Worm (Caenorhabditis elegans) whole organism, early embryonic: ENCODE data around the gene F59A6.11.

Experiments
- B0310.2 ChIP-seq: sonication (generic microtip); optimal IDR thresholded peaks from 2 replicates; lab custom pipeline; 2016; ENCODE audit warnings: mild to moderate bottlenecking, missing genetic modification characterization, missing compliant biosample characterization
- F13C5.2 ChIP-seq: sonication (generic microtip); optimal IDR thresholded peaks from 2 replicates; lab custom pipeline; 2017; ENCODE audit warnings: mild to moderate bottlenecking, missing genetic modification characterization, inconsistent platforms, missing compliant biosample characterization
- aly-1 ChIP-seq: sonication (generic microtip); optimal IDR thresholded peaks from 2 replicates; lab custom pipeline; 2016; ENCODE audit warnings: missing genetic modification characterization, missing compliant biosample characterization
- ama-1 ChIP-seq: fragments of 150-350 bp; optimal IDR thresholded peaks from 2 replicates; lab custom pipeline; 2014
- ceh-13 ChIP-seq: fragments of 200-800 bp; sonication (Bioruptor generic); optimal IDR thresholded peaks from 2 replicates; lab custom pipeline; 2018; ENCODE audit warnings: mild to moderate bottlenecking, missing genetic modification characterization, missing compliant biosample characterization
- ceh-36 ChIP-seq: sonication (generic microtip); optimal IDR thresholded peaks from 2 replicates; lab custom pipeline; 2016; ENCODE audit warnings: missing genetic modification characterization, inconsistent platforms, missing compliant biosample characterization
- ets-7 ChIP-seq: sonication (generic microtip); optimal IDR thresholded peaks from 2 replicates; lab custom pipeline; 2016; ENCODE audit warnings: missing genotype, missing genetic modification characterization, missing compliant biosample characterization
- flt-1 ChIP-seq: fragments of 200-800 bp; sonication (Bioruptor generic); IDR thresholded peaks from 2 replicates; pipeline ENCODE4 v1.3.6; 2022; ENCODE audit warnings: missing genetic modification characterization, missing compliant biosample characterization
- hmbx-1 ChIP-seq: sonication (generic microtip); optimal IDR thresholded peaks from 2 replicates; lab custom pipeline; 2016; ENCODE audit warnings: mild to moderate bottlenecking, missing genetic modification characterization, missing compliant biosample characterization
- hmg-4 ChIP-seq: fragments of 200-800 bp; sonication (Bioruptor generic); optimal IDR thresholded peaks from 2 replicates; lab custom pipeline; 2018; ENCODE audit warnings: mild to moderate bottlenecking, missing genetic modification characterization, missing compliant biosample characterization
- hnd-1 ChIP-seq: sonication (generic microtip); optimal IDR thresholded peaks from 2 replicates; lab custom pipeline; 2016; ENCODE audit warnings: missing genetic modification characterization, missing compliant biosample characterization
- pes-1 ChIP-seq: fragments of 200-800 bp; sonication (Bioruptor generic); IDR thresholded peaks from 2 replicates; pipeline ENCODE4 v1.3.6; 2022; ENCODE audit warnings: missing genetic modification reagents, missing genetic modification characterization, missing compliant biosample characterization
- scrt-1 ChIP-seq: fragments of 200-800 bp; sonication (Bioruptor generic); IDR thresholded peaks from 2 replicates; pipeline ENCODE4 v1.3.6; 2022; ENCODE audit warnings: missing genetic modification characterization, missing compliant biosample characterization
- sea-1 ChIP-seq: fragments of 200-800 bp; sonication (Bioruptor generic); conservative IDR thresholded peaks from 2 replicates; pipeline ENCODE4 v1.3.6; 2022; ENCODE audit warnings: missing genetic modification characterization, missing compliant biosample characterization
- tbx-11 ChIP-seq: fragments of 200-800 bp; sonication (Bioruptor generic); IDR thresholded peaks from 2 replicates; pipeline ENCODE4 v1.3.6; 2022; ENCODE audit warnings: missing genetic modification characterization, missing compliant biosample characterization
- tbx-37 ChIP-seq: fragments of 200-800 bp; sonication (Bioruptor generic); conservative IDR thresholded peaks from 2 replicates; pipeline ENCODE4 v1.3.6; 2022; ENCODE audit warnings: missing genetic modification reagents, missing genetic modification characterization, missing compliant biosample characterization
- tra-4 ChIP-seq: sonication (generic microtip); optimal IDR thresholded peaks from 2 replicates; lab custom pipeline; 2017; ENCODE audit warnings: missing genetic modification characterization, missing compliant biosample characterization

Gene F59A6.11

DNA sequence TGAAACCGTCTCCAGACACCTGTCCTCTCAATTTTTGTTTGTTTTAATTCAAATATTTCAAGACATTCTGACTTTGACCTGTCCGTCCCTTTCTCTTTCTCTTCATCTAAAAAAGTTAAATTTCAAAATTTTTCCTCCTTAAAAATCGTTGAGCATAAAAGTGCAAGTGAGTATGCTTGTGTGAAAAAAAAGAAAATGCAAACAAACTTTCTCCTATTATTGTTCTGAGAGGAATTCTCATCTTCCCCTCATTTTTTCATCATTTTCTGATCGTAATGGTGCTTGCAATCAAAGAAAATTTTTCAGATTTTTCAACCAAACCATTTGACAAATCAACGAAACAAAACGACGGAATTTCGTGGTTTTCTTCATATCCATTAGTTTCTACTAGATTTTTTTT is 29.7 kb downstream of the F59A6.11 start, which contains the start of gene shc-2:
Gene shc-2, plus strand, starts transcription at position 301 of the 400 bp plus-strand sequence.
- no peak for TF ChIP-seq scrt-1 (GFP tag; lab: Robert Waterston, UW)

DNA sequence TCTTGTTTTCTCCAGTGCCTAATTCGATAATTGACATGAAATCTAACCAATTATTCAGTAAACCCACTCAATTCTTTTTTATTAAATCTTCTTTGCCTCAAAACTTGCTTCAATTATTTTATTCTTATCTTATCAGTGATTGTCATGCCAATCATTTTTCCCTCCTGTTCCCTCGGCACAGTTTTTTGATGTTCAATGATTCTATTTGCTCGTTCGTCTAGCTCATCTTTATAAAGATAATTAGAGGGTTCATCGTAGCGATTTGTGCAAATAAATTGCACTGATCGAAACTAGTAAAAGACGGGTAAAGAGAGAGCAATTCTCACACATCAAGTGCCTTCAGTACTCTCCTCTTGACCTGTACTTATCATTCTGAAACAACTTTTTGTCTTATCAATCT is 30.9 kb downstream of the F59A6.11 start:
- TF ChIP-seq B0310.2 (tag; lab: Kevin White, UChicago) (no peak), flt-1 (GFP tag; lab: Robert Waterston, UW) (no peak), tbx-37 (GFP tag; lab: Robert Waterston, UW) (no peak)

DNA sequence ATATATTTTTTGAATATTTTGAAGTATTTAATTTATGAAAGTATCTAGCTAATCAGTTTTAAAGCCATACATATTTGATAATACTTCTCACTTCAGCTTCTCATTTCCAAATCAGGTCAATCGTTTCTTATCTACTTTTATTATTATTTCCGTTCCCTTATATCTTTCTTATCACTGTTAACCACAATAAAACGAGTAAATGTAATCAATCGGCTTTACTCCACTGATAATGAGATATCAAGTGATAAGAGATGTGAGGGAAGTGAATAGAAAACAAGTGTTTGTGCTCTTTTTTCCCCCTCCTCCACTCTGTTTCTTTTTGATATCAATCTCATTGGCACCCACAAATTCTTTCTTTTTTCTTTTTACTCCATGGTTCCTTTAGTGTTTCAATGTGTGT is 32.0 kb downstream of the F59A6.11 start:
- TF ChIP-seq aly-1 (tag; lab: Kevin White, UChicago) (no peak), hmg-4 (GFP tag; lab: Kevin White, UChicago) (no peak), tbx-11 (GFP tag; lab: Robert Waterston, UW) (no peak), F13C5.2 (tag; lab: Kevin White, UChicago) (no peak), tbx-37 (GFP tag; lab: Robert Waterston, UW) (no peak), ceh-36 (tag; lab: Kevin White, UChicago) (no peak), tra-4 (no peak), hnd-1 (no peak), B0310.2 (tag; lab: Kevin White, UChicago) (no peak), ceh-13 (GFP tag; lab: Kevin White, UChicago) (no peak), ama-1 (lab: Kevin White, UChicago) (no peak)

DNA sequence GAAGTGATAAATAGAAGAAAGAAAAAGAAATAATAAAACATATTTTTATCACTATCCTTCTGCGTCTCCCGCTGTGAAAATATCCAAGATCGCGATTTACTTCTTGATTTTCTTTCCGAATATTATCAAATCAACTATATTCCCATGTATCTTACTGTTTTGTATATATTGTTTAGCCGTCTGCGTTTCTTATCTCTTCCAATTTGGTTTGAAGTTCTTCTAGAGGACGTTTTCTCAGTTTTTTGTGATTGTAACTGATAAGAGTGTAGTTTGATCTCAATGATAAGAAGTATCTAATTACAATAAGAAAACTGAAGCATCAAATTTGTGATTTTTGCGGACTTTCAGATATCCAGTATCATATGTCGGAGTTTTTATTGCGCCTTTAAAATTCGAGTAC is 37.9 kb downstream of the F59A6.11 start:
- no peak for TF ChIP-seq tra-4
- TF ChIP-seq B0310.2 (tag; lab: Kevin White, UChicago) = no peak
- no peak for TF ChIP-seq sea-1 (GFP tag; lab: Robert Waterston, UW)
- TF ChIP-seq ceh-36 (tag; lab: Kevin White, UChicago) = no peak
- no peak for TF ChIP-seq tbx-37 (GFP tag; lab: Robert Waterston, UW)
- no peak for TF ChIP-seq scrt-1 (GFP tag; lab: Robert Waterston, UW)
- no peak for TF ChIP-seq hmg-4 (GFP tag; lab: Kevin White, UChicago)
- no peak for TF ChIP-seq hmbx-1
- TF ChIP-seq pes-1 (GFP tag; lab: Robert Waterston, UW) = no peak
- TF ChIP-seq F13C5.2 (tag; lab: Kevin White, UChicago) = no peak
- no peak for TF ChIP-seq hnd-1
- no peak for TF ChIP-seq ama-1 (lab: Kevin White, UChicago)
- no peak for TF ChIP-seq aly-1 (tag; lab: Kevin White, UChicago)
- no peak for TF ChIP-seq ceh-13 (GFP tag; lab: Kevin White, UChicago)
- TF ChIP-seq tbx-11 (GFP tag; lab: Robert Waterston, UW) = no peak
- no peak for TF ChIP-seq ets-7 (tag; lab: Kevin White, UChicago)

DNA sequence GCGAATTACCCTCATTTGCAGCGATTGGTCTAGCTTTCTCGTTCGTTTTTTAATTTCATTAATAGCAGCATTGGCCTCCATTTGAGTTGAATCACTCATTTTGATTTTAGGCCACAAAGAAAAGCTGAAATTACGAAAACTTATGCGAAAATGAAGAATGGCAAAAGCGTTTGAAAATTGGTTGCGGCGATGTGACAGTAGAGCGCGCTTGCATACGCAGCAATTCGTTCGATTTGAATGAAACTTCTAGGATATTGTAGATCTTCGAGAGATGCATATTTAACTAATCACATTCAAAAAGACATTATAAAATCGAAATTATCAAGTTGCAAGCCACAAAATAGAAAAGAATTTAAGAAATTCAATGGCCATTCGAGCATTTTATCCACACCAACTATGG is 38.8 kb downstream of the F59A6.11 start, which contains the start of gene ulp-2:
Gene ulp-2, minus strand, starts transcription at position 158 of the 400 bp plus-strand sequence.
- no peak for TF ChIP-seq F13C5.2 (tag; lab: Kevin White, UChicago)
- TF ChIP-seq hmbx-1 = no peak
- TF ChIP-seq tra-4 = no peak
- no peak for TF ChIP-seq ets-7 (tag; lab: Kevin White, UChicago)
- no peak for TF ChIP-seq tbx-37 (GFP tag; lab: Robert Waterston, UW)
- no peak for TF ChIP-seq hmg-4 (GFP tag; lab: Kevin White, UChicago)
- no peak for TF ChIP-seq pes-1 (GFP tag; lab: Robert Waterston, UW)
- no peak for TF ChIP-seq tbx-11 (GFP tag; lab: Robert Waterston, UW)
- TF ChIP-seq ceh-13 (GFP tag; lab: Kevin White, UChicago) = no peak
- TF ChIP-seq flt-1 (GFP tag; lab: Robert Waterston, UW) = no peak
- TF ChIP-seq B0310.2 (tag; lab: Kevin White, UChicago) = no peak
- TF ChIP-seq ceh-36 (tag; lab: Kevin White, UChicago) = no peak
- TF ChIP-seq aly-1 (tag; lab: Kevin White, UChicago) = no peak
- no peak for TF ChIP-seq scrt-1 (GFP tag; lab: Robert Waterston, UW)

DNA sequence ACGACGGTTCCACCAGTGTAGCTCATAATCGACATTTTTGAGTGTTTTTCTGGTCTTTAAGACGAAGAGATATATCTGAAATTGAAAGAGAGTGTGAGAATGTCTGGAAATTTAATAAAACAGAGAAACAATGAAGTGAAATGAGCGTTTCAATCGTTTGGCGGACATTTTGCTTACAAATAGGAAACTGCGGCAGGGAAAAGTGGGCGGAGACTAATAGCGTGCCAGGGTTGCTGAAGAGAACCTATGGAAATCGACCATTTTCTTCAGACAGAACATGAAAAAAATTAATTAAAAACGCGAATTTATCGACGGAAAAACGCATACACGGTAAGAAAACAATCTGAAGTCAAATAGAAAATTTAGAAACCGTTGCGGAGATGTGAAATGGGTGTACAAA is 43.2 kb downstream of the F59A6.11 start, which contains the start of gene pbs-3:
Gene pbs-3, minus strand, starts transcription at position 75 of the 400 bp plus-strand sequence.
- TF ChIP-seq flt-1 (GFP tag; lab: Robert Waterston, UW) = no peak
- TF ChIP-seq hmg-4 (GFP tag; lab: Kevin White, UChicago) = no peak
- TF ChIP-seq tbx-37 (GFP tag; lab: Robert Waterston, UW) = peak; percentile 54; the same call in 1 of the 2 replicates
- peak; percentile 16 for TF ChIP-seq F13C5.2 (tag; lab: Kevin White, UChicago)
- TF ChIP-seq ets-7 (tag; lab: Kevin White, UChicago) = peak; percentile 3
- TF ChIP-seq sea-1 (GFP tag; lab: Robert Waterston, UW) = 0 out of 2 replicates have a peak, but pooled peaks have one; percentile 23
- TF ChIP-seq ama-1 (lab: Kevin White, UChicago) = no peak

DNA sequence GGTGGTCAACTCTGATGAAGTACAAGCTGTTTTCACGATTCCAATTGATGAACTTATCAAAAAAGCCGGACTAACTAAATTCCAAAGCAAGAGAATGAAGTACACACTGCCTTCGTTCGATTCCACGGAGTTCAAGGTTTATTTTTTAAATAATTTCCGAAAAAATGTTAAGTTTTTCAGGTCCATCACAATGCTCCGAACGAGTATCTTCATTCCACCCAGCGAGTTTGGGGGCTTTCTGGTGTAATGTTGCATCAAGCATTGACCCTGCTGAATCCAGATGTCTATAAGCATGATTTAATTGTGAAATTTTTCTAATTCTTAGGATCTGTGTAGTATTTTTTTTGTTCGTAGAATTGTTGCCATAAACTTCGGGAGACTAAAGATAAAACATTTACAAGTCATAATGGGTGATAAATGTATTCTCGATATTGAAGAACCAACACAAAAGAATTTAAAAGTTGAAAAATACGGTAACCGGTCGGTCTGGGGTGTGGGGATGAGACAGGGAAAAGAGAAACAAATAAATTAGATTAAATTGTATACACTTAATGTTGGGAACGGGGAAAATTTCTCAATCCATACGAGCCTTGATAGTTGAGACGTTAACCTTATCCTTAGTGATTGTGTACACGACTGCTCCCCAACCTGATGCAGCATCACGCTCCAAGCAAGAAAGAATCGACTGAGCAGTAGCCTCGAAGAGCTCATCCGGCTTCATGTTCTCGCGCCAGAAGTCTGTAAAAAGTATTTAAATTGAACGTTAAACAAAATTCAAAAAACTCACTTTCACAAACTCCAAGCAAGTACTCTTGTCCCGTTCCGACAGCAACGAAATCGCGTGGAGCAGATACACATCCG is 44.2 kb downstream of the F59A6.11 start:
- TF ChIP-seq scrt-1 (GFP tag; lab: Robert Waterston, UW) = no peak
- no peak for TF ChIP-seq flt-1 (GFP tag; lab: Robert Waterston, UW)
- TF ChIP-seq hmg-4 (GFP tag; lab: Kevin White, UChicago) = no peak
- no peak for TF ChIP-seq ama-1 (lab: Kevin White, UChicago)
- no peak for TF ChIP-seq tra-4
- TF ChIP-seq B0310.2 (tag; lab: Kevin White, UChicago) = no peak
- TF ChIP-seq ceh-13 (GFP tag; lab: Kevin White, UChicago) = no peak
